Fruit fly (Drosophila melanogaster) whole organism, embryonic: ENCODE results near the gene CG6287.

Experiments
- Ada2b ChIP-seq: fragments of 200-800 bp; sonication (Bioruptor generic); IDR thresholded peaks from 2 replicates; pipeline ENCODE4 v1.3.6; 2022; ENCODE audit warnings: missing biosample characterization, missing genetic modification characterization
- Adf1 ChIP-seq: fragments of 200-800 bp; sonication (Bioruptor generic); IDR thresholded peaks from 2 replicates; pipeline ENCODE4 v1.3.6; 2022; ENCODE audit warnings: missing biosample characterization, missing genetic modification characterization
- Antp ChIP-seq: fragments of 200-800 bp; sonication (Bioruptor generic); optimal IDR thresholded peaks from 3 replicates; lab custom pipeline; 2016; ENCODE audit warnings: missing biosample characterization, missing genetic modification characterization
- CG11695 ChIP-seq: fragments of 200-800 bp; sonication (Bioruptor generic); IDR thresholded peaks from 3 replicates; pipeline ENCODE4 v1.3.6; 2022; ENCODE audit warnings: missing biosample characterization, missing genetic modification characterization
- CG12659 ChIP-seq: fragments of 200-800 bp; sonication (Bioruptor generic); optimal IDR thresholded peaks from 3 replicates; lab custom pipeline; 2017; ENCODE audit warnings: mild to moderate bottlenecking, missing biosample characterization, missing genetic modification reagents, missing genetic modification characterization
- CG12769 ChIP-seq: fragments of 200-800 bp; sonication (Bioruptor generic); optimal IDR thresholded peaks from 2 replicates; lab custom pipeline; 2019; ENCODE audit warnings: missing biosample characterization, mild to moderate bottlenecking, missing genetic modification characterization, moderate library complexity
- CG13296 ChIP-seq: fragments of 200-800 bp; sonication (Bioruptor generic); optimal IDR thresholded peaks from 3 replicates; lab custom pipeline; 2018; ENCODE audit warnings: missing biosample characterization, mild to moderate bottlenecking, missing genetic modification characterization
- CG13894 ChIP-seq: fragments of 200-800 bp; sonication (Bioruptor generic); optimal IDR thresholded peaks from 3 replicates; lab custom pipeline; 2018; ENCODE audit warnings: missing biosample characterization, mild to moderate bottlenecking, missing genetic modification characterization, moderate library complexity
- CG14441 ChIP-seq: fragments of 200-800 bp; sonication (Bioruptor generic); IDR thresholded peaks from 2 replicates; pipeline ENCODE4 v1.3.6; 2022; ENCODE audit warnings: missing biosample characterization, missing genetic modification characterization
- CG17186 ChIP-seq: fragments of 200-800 bp; sonication (Bioruptor generic); optimal IDR thresholded peaks from 3 replicates; lab custom pipeline; 2017; ENCODE audit warnings: missing biosample characterization, missing genetic modification reagents, missing genetic modification characterization
- CG2889 ChIP-seq: fragments of 200-800 bp; sonication (Bioruptor generic); IDR thresholded peaks from 3 replicates; pipeline ENCODE4 v1.3.6; 2022; ENCODE audit warnings: missing biosample characterization, missing genetic modification characterization
- CG32772 ChIP-seq: fragments of 200-800 bp; sonication (Bioruptor generic); IDR thresholded peaks from 2 replicates; pipeline ENCODE4 v1.3.6; 2022; ENCODE audit warnings: missing biosample characterization, missing genetic modification characterization
- CG4282 ChIP-seq: fragments of 200-800 bp; sonication (Bioruptor generic); optimal IDR thresholded peaks from 2 replicates; lab custom pipeline; 2016; ENCODE audit warnings: missing biosample characterization, missing genetic modification characterization
- CG4328 ChIP-seq: fragments of 200-800 bp; sonication (Bioruptor generic); optimal IDR thresholded peaks from 3 replicates; lab custom pipeline; 2017; ENCODE audit warnings: missing biosample characterization, missing genetic modification reagents, missing genetic modification characterization
- CG6272 ChIP-seq: fragments of 200-800 bp; sonication (Bioruptor generic); IDR thresholded peaks from 2 replicates; pipeline ENCODE4 v1.3.6; 2022; ENCODE audit warnings: missing biosample characterization, missing genetic modification characterization
- CG6765 ChIP-seq: fragments of 200-800 bp; sonication (Bioruptor generic); optimal IDR thresholded peaks from 3 replicates; lab custom pipeline; 2017; ENCODE audit warnings: missing biosample characterization, mild to moderate bottlenecking, missing genetic modification characterization
- CG7928 ChIP-seq: fragments of 200-800 bp; sonication (Bioruptor generic); optimal IDR thresholded peaks from 2 replicates; lab custom pipeline; 2017; ENCODE audit warnings: missing biosample characterization, mild to moderate bottlenecking, missing genetic modification characterization
- CG8359 ChIP-seq: fragments of 200-800 bp; sonication (Bioruptor generic); optimal IDR thresholded peaks from 2 replicates; lab custom pipeline; 2017; ENCODE audit warnings: missing biosample characterization, mild to moderate bottlenecking, missing genetic modification characterization, borderline replicate concordance
- CG9797 ChIP-seq: fragments of 200-800 bp; sonication (Bioruptor generic); optimal IDR thresholded peaks from 3 replicates; lab custom pipeline; 2018; ENCODE audit warnings: missing biosample characterization, mild to moderate bottlenecking, missing genetic modification characterization
- Dek ChIP-seq: fragments of 200-800 bp; sonication (Bioruptor generic); optimal IDR thresholded peaks from 3 replicates; lab custom pipeline; 2019; ENCODE audit warnings: missing biosample characterization, mild to moderate bottlenecking, missing genetic modification characterization, moderate library complexity
- Ets65A ChIP-seq: fragments of 200-800 bp; sonication (Bioruptor generic); peaks from one replicate; lab custom pipeline; 2016; ENCODE audit warnings: missing biosample characterization, missing genetic modification characterization
- Fer1 ChIP-seq: fragments of 200-800 bp; sonication (Bioruptor generic); optimal IDR thresholded peaks from 2 replicates; lab custom pipeline; 2017; ENCODE audit warnings: missing biosample characterization, mild to moderate bottlenecking, missing genetic modification characterization
- HHEX ChIP-seq: fragments of 200-800 bp; sonication (Bioruptor generic); optimal IDR thresholded peaks from 3 replicates; lab custom pipeline; 2017; ENCODE audit warnings: missing biosample characterization, mild to moderate bottlenecking, missing genetic modification characterization, missing genetic modification reagents
- HLH54F ChIP-seq: fragments of 200-800 bp; sonication (Bioruptor generic); optimal IDR thresholded peaks from 3 replicates; lab custom pipeline; 2016; ENCODE audit warnings: missing biosample characterization, missing genetic modification characterization
- Hand ChIP-seq: fragments of 200-800 bp; sonication (Bioruptor generic); optimal IDR thresholded peaks from 2 replicates; lab custom pipeline; 2017; ENCODE audit warnings: mild to moderate bottlenecking, missing biosample characterization, missing genetic modification reagents, missing genetic modification characterization
- Hmr ChIP-seq: fragments of 200-800 bp; sonication (Bioruptor generic); optimal IDR thresholded peaks from 3 replicates; lab custom pipeline; 2017; ENCODE audit warnings: mild to moderate bottlenecking, missing biosample characterization, missing genetic modification reagents, missing genetic modification characterization
- Lpt ChIP-seq: fragments of >200 bp; optimal IDR thresholded peaks from 2 replicates; lab custom pipeline; 2018; ENCODE audit warnings: missing biosample characterization, missing genetic modification characterization
- MBD-R2 ChIP-seq: fragments of 200-800 bp; sonication (Bioruptor generic); IDR thresholded peaks from 2 replicates; pipeline ENCODE4 v1.3.6; 2022; ENCODE audit warnings: missing biosample characterization, missing genetic modification characterization
- Med ChIP-seq: fragments of 200-800 bp; sonication (Bioruptor generic); peaks from one replicate; lab custom pipeline; 2016; ENCODE audit warnings: missing biosample characterization, missing genetic modification characterization, mild to moderate bottlenecking, inconsistent platforms, moderate library complexity
- Meics ChIP-seq: fragments of 200-800 bp; sonication (Bioruptor generic); optimal IDR thresholded peaks from 2 replicates; lab custom pipeline; 2017; ENCODE audit warnings: missing biosample characterization, mild to moderate bottlenecking, missing genetic modification characterization
- NfI ChIP-seq: fragments of 200-800 bp; sonication (Bioruptor generic); optimal IDR thresholded peaks from 3 replicates; lab custom pipeline; 2018; ENCODE audit warnings: missing biosample characterization, mild to moderate bottlenecking, missing genetic modification characterization, moderate library complexity
- Ptx1 ChIP-seq: fragments of 200-800 bp; sonication (Bioruptor generic); IDR thresholded peaks from 2 replicates; pipeline ENCODE4 v1.3.6; 2022; ENCODE audit warnings: missing biosample characterization, missing genetic modification characterization
- Rx ChIP-seq: fragments of 200-800 bp; sonication (Bioruptor generic); IDR thresholded peaks from 2 replicates; pipeline ENCODE4 v1.3.6; 2022; ENCODE audit warnings: missing biosample characterization, missing genetic modification characterization
- Side ChIP-seq: fragments of 200-800 bp; sonication (Bioruptor generic); optimal IDR thresholded peaks from 2 replicates; lab custom pipeline; 2016; ENCODE audit warnings: missing biosample characterization, missing genetic modification characterization
- Usf ChIP-seq: fragments of 200-800 bp; sonication (Bioruptor generic); optimal IDR thresholded peaks from 2 replicates; lab custom pipeline; 2017; ENCODE audit warnings: missing genotype, missing biosample characterization, missing genetic modification characterization
- Xrp1 ChIP-seq: fragments of 200-800 bp; sonication (Bioruptor generic); IDR thresholded peaks from 2 replicates; pipeline ENCODE4 v1.3.6; 2022; ENCODE audit warnings: missing biosample characterization, missing genetic modification characterization
- ab ChIP-seq: fragments of 200-800 bp; sonication (Bioruptor generic); optimal IDR thresholded peaks from 2 replicates; lab custom pipeline; 2016; ENCODE audit warnings: missing biosample characterization, missing genetic modification characterization
- al ChIP-seq: fragments of 200-800 bp; sonication (Bioruptor generic); IDR thresholded peaks from 2 replicates; pipeline ENCODE4 v1.3.6; 2022; ENCODE audit warnings: missing biosample characterization, missing genetic modification characterization
- cwo ChIP-seq: fragments of 200-800 bp; sonication (Bioruptor generic); optimal IDR thresholded peaks from 3 replicates; lab custom pipeline; 2017; ENCODE audit warnings: missing biosample characterization, missing genetic modification characterization, mild to moderate bottlenecking, moderate library complexity, missing genetic modification reagents
- dysf ChIP-seq: fragments of 200-800 bp; sonication (Bioruptor generic); IDR thresholded peaks from 3 replicates; pipeline ENCODE4 v1.3.6; 2022; ENCODE audit warnings: missing biosample characterization, missing genetic modification characterization
- grau ChIP-seq: fragments of 200-800 bp; optimal IDR thresholded peaks from 3 replicates; lab custom pipeline; 2019; ENCODE audit warnings: missing biosample characterization, mild to moderate bottlenecking, missing genetic modification characterization, moderate library complexity
- her ChIP-seq: fragments of 200-800 bp; sonication (Bioruptor generic); optimal IDR thresholded peaks from 2 replicates; lab custom pipeline; 2016; ENCODE audit warnings: missing biosample characterization, missing genetic modification characterization
- lmd ChIP-seq: fragments of 200-800 bp; sonication (Bioruptor generic); IDR thresholded peaks from 2 replicates; pipeline ENCODE4 v1.3.6; 2022; ENCODE audit warnings: missing biosample characterization, missing genetic modification characterization
- mam ChIP-seq: fragments of 200-800 bp; sonication (Bioruptor generic); optimal IDR thresholded peaks from 3 replicates; lab custom pipeline; 2016; ENCODE audit warnings: missing biosample characterization, missing genetic modification characterization
- onecut ChIP-seq: fragments of 200-800 bp; sonication (Bioruptor generic); IDR thresholded peaks from 2 replicates; pipeline ENCODE4 v1.3.6; 2022; ENCODE audit warnings: missing biosample characterization, missing genetic modification characterization
- row ChIP-seq: fragments of 200-800 bp; sonication (Bioruptor generic); IDR thresholded peaks from 3 replicates; pipeline ENCODE4 v1.3.6; 2022; ENCODE audit warnings: missing biosample characterization, missing genetic modification characterization
- sisA ChIP-seq: fragments of 200-800 bp; sonication (Bioruptor generic); IDR thresholded peaks from 2 replicates; pipeline ENCODE4 v1.3.6; 2022; ENCODE audit warnings: missing biosample characterization, missing genetic modification characterization
- ttk ChIP-seq: fragments of 200-800 bp; sonication (Bioruptor generic); IDR thresholded peaks from 2 replicates; pipeline ENCODE4 v2.1.2; 2022; ENCODE audit warnings: missing biosample characterization, missing genetic modification characterization
- tup ChIP-seq: fragments of 200-800 bp; sonication (Bioruptor generic); optimal IDR thresholded peaks from 2 replicates; lab custom pipeline; 2016; ENCODE audit warnings: missing biosample characterization, mild to moderate bottlenecking, missing genetic modification characterization, moderate library complexity
- unpg ChIP-seq: fragments of 200-800 bp; sonication (Bioruptor generic); optimal IDR thresholded peaks from 3 replicates; lab custom pipeline; 2018; ENCODE audit warnings: missing biosample characterization, mild to moderate bottlenecking, missing genetic modification characterization, moderate library complexity
- zfh1 ChIP-seq: fragments of 200-800 bp; sonication (Bioruptor generic); IDR thresholded peaks from 3 replicates; pipeline ENCODE4 v1.3.6; 2022; ENCODE audit warnings: missing biosample characterization, missing genetic modification characterization

CG6287 gene

DNA sequence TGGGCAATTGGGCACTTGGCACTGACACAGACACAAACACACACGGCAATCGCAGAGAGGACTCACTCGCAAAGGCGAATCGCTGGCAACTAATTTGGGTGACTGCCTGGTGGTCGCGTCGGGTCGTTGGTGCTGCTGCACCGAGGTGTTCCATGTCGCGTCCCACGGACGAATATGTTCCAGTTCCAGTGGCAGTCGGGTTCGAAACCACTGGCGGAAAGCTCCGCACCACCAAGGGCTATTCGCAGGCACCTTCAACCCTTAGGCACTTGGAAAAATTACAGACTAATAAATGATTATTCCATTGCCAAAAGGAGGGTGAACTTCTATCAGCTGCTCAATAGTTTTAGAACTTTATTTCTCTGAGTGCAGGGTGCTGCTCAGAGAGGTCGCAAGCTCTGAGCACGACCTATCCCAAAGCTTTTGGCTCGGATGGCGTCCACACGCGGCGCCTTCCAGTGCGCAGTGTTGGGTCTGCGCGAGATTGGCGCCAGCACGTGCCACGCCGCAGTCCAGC, 48.0 kb upstream of the CG6287 start, which contains the start of gene Ca-beta (continued):
- no peak for TF ChIP-seq CG9797 (GFP tag; lab: Kevin White, UChicago)
- TF ChIP-seq ttk (GFP tag; lab: Robert Waterston, UW): peak; percentile 44
- no peak for TF ChIP-seq CG8359 (GFP tag; lab: Kevin White, UChicago)
- peak; percentile 70 for TF ChIP-seq CG13894 (tag; lab: Kevin White, UChicago)
- peak; percentile 61 for TF ChIP-seq CG14441 (GFP tag; lab: Robert Waterston, UW)
- TF ChIP-seq unpg (GFP tag; lab: Kevin White, UChicago): peak; percentile 4
- TF ChIP-seq CG7928 (GFP tag; lab: Kevin White, UChicago): no peak
- TF ChIP-seq her (GFP tag; lab: Kevin White, UChicago): peak; percentile 34
- peak; percentile 10 for TF ChIP-seq CG4282 (GFP tag; lab: Kevin White, UChicago)
- peak; percentile 49; the same call in 1 of the 2 replicates for TF ChIP-seq CG6272
- peak; percentile 80 for TF ChIP-seq cwo (GFP tag; lab: Kevin White, UChicago)
- TF ChIP-seq CG11695 (GFP tag; lab: Robert Waterston, UW): no peak
- no peak for TF ChIP-seq Usf (GFP tag; lab: Kevin White, UChicago)
- TF ChIP-seq row (GFP tag; lab: Robert Waterston, UW): peak; percentile 85
- TF ChIP-seq al (GFP tag; lab: Robert Waterston, UW): no peak
- TF ChIP-seq Hand (GFP tag; lab: Kevin White, UChicago): peak; percentile 71
- peak; percentile 10 for TF ChIP-seq tup (GFP tag; lab: Kevin White, UChicago)
- peak; percentile 58; the same call in 1 of the 2 replicates for TF ChIP-seq MBD-R2
- TF ChIP-seq lmd (GFP tag; lab: Robert Waterston, UW): peak; percentile 52; the same call in 1 of the 2 replicates
- TF ChIP-seq sisA (GFP tag; lab: Robert Waterston, UW): peak; percentile 55
- TF ChIP-seq mam (GFP tag; lab: Kevin White, UChicago): peak; percentile 67
- peak; percentile 64 for TF ChIP-seq ab (GFP tag; lab: Kevin White, UChicago)
- TF ChIP-seq Ada2b: peak; percentile 73
- peak; percentile 47 for TF ChIP-seq onecut
- TF ChIP-seq CG32772 (GFP tag; lab: Robert Waterston, UW): peak; percentile 37; the same call in 1 of the 2 replicates
- peak; percentile 54; the same call in 1 of the 2 replicates for TF ChIP-seq Adf1 (GFP tag; lab: Robert Waterston, UW)
- peak; percentile 83 for TF ChIP-seq Fer1
- peak; percentile 47 for TF ChIP-seq Side (GFP tag; lab: Kevin White, UChicago)
- TF ChIP-seq CG12659 (GFP tag; lab: Kevin White, UChicago): peak; percentile 22
- TF ChIP-seq zfh1 (GFP tag; lab: Robert Waterston, UW): peak; percentile 50; the same call in 1 of the 3 replicates
- TF ChIP-seq HHEX (GFP tag; lab: Kevin White, UChicago): peak; percentile 40
- peak; percentile 37 for TF ChIP-seq Ptx1 (GFP tag; lab: Robert Waterston, UW)
- TF ChIP-seq CG13296: peak; percentile 40
- peak; percentile 69 for TF ChIP-seq Antp (GFP tag; lab: Kevin White, UChicago)
- TF ChIP-seq Med (GFP tag; lab: Kevin White, UChicago): peak; percentile 90
- peak; percentile 78 for TF ChIP-seq CG12769
- TF ChIP-seq Hmr: peak; percentile 75
- TF ChIP-seq HLH54F: peak; percentile 34
- TF ChIP-seq dysf: peak; percentile 50; the same call in 2 of the 3 replicates
- TF ChIP-seq Dek (tag; lab: Kevin White, UChicago): peak; percentile 46
- TF ChIP-seq grau (tag; lab: Kevin White, UChicago): peak; percentile 45
- TF ChIP-seq NfI (GFP tag; lab: Kevin White, UChicago): peak; percentile 41
- no peak for TF ChIP-seq CG17186
- peak; percentile 33; the same call in 1 of the 2 replicates for TF ChIP-seq Xrp1 (GFP tag; lab: Robert Waterston, UW)
- 0 out of 3 replicates have a peak, but pooled peaks have one; percentile 10 for TF ChIP-seq CG2889
- TF ChIP-seq Meics (GFP tag; lab: Kevin White, UChicago): peak; percentile 75
- TF ChIP-seq Ets65A (GFP tag; lab: Kevin White, UChicago): peak; percentile 79
- TF ChIP-seq CG4328 (GFP tag; lab: Kevin White, UChicago): no peak
- peak; percentile 38 for TF ChIP-seq CG6765 (GFP tag; lab: Kevin White, UChicago)
- no peak for TF ChIP-seq Rx (GFP tag; lab: Robert Waterston, UW)
- TF ChIP-seq Lpt (GFP tag; lab: Kevin White, UChicago): no peak
